Fruit fly (Drosophila melanogaster): ENCODE measurements around the gene tara.

The tara gene

dm6 chr3R:16263522-16264305 is 38.3 kb downstream of the tara start, which contains the start of the genes bor and asun (continued):
- TF ChIP-seq Opbp (GFP tag; IDR thresholded peaks at IDR 0.05; ENCODE audit: partially characterized antibody), result peak; percentile 62; the same call in 2 of the 3 replicates
- TF ChIP-seq sob (GFP tag; IDR thresholded peaks at IDR 0.05), result 0 out of 2 replicates have a peak, but pooled peaks have one; percentile 19
- TF ChIP-seq sima (GFP tag; optimal IDR thresholded peaks at IDR 0.05), result no peak
- no peak for TF ChIP-seq BtbVII (GFP tag; optimal IDR thresholded peaks at IDR 0.05)
- no peak for TF ChIP-seq ERR (GFP tag; optimal IDR thresholded peaks at IDR 0.05)
- no peak for TF ChIP-seq CG7928 (GFP tag; optimal IDR thresholded peaks at IDR 0.05)
- no peak for TF ChIP-seq Nf-YA (GFP tag; IDR thresholded peaks at IDR 0.05)
- no peak for TF ChIP-seq grau (tag; optimal IDR thresholded peaks at IDR 0.05)
- TF ChIP-seq fu2 (GFP tag; optimal IDR thresholded peaks at IDR 0.05), result no peak
- no peak for TF ChIP-seq Trl (optimal IDR thresholded peaks at IDR 0.05)
- no peak for TF ChIP-seq Trl (GFP tag; optimal IDR thresholded peaks at IDR 0.05)
- no peak for TF ChIP-seq CG15696 (tag; optimal IDR thresholded peaks at IDR 0.05)
- TF ChIP-seq nerfin-1 (tag; optimal IDR thresholded peaks at IDR 0.05), result no peak
- TF ChIP-seq ab (GFP tag; optimal IDR thresholded peaks at IDR 0.05), result no peak
- TF ChIP-seq ind (GFP tag; optimal IDR thresholded peaks at IDR 0.05), result no peak
- no peak for TF ChIP-seq ranshi (GFP tag; IDR thresholded peaks at IDR 0.05)
- TF ChIP-seq CG17359 (tag; optimal IDR thresholded peaks at IDR 0.05), result peak; percentile 29
- TF ChIP-seq H15 (GFP tag; IDR thresholded peaks at IDR 0.05), result no peak
- no peak for TF ChIP-seq H2.0 (GFP tag; IDR thresholded peaks at IDR 0.05)
- TF ChIP-seq CG8290 (GFP tag; optimal IDR thresholded peaks at IDR 0.05), result no peak
- no peak for TF ChIP-seq CG8290 (tag; optimal IDR thresholded peaks at IDR 0.05)
- TF ChIP-seq z (GFP tag; IDR thresholded peaks at IDR 0.05), result no peak
- no peak for TF ChIP-seq CG12299 (tag; optimal IDR thresholded peaks at IDR 0.05)
- TF ChIP-seq CG2129 (GFP tag; IDR thresholded peaks at IDR 0.05; ENCODE audit: partially characterized antibody), result peak; percentile 21; the same call in 1 of the 2 replicates
- no peak for TF ChIP-seq HHEX (GFP tag; optimal IDR thresholded peaks at IDR 0.05)
- TF ChIP-seq CG15479 (GFP tag; optimal IDR thresholded peaks at IDR 0.05), result no peak
- TF ChIP-seq Dip2 (GFP tag; IDR thresholded peaks at IDR 0.05), result no peak
- no peak for TF ChIP-seq gcm2 (GFP tag; optimal IDR thresholded peaks at IDR 0.05)
- no peak for TF ChIP-seq ash1 (GFP tag; optimal IDR thresholded peaks at IDR 0.05)
- TF ChIP-seq wor (GFP tag; IDR thresholded peaks at IDR 0.05), result no peak
- TF ChIP-seq CG34224 (GFP tag; IDR thresholded peaks at IDR 0.05; ENCODE audit: partially characterized antibody), result peak; percentile 72
- TF ChIP-seq CG14441 (GFP tag; IDR thresholded peaks at IDR 0.05), result no peak
- peak; percentile 73 for TF ChIP-seq knrl (GFP tag; IDR thresholded peaks at IDR 0.05; ENCODE audit: partially characterized antibody)
- no peak for TF ChIP-seq Lim3 (GFP tag; IDR thresholded peaks at IDR 0.05)
- peak; percentile 66 for TF ChIP-seq sens (GFP tag)
- TF ChIP-seq Optix (GFP tag; IDR thresholded peaks at IDR 0.05), result no peak
- TF ChIP-seq sens-2 (GFP tag; IDR thresholded peaks at IDR 0.05), result no peak
- TF ChIP-seq CG3065 (GFP tag; optimal IDR thresholded peaks at IDR 0.05), result no peak
- TF ChIP-seq CG12659 (GFP tag; optimal IDR thresholded peaks at IDR 0.05), result peak; percentile 37
- TF ChIP-seq sqz (GFP tag; optimal IDR thresholded peaks at IDR 0.05), result peak; percentile 92
- TF ChIP-seq Fer3 (tag; optimal IDR thresholded peaks at IDR 0.05), result no peak
- no peak for TF ChIP-seq CG18599 (GFP tag; optimal IDR thresholded peaks at IDR 0.05)
- no peak for TF ChIP-seq slou (GFP tag; optimal IDR thresholded peaks at IDR 0.05)
- TF ChIP-seq CG10462 (GFP tag; optimal IDR thresholded peaks at IDR 0.05), result no peak
- TF ChIP-seq cad (GFP tag; optimal IDR thresholded peaks at IDR 0.05), result no peak
- TF ChIP-seq slp2 (GFP tag; optimal IDR thresholded peaks at IDR 0.05), result no peak
- 0 out of 2 replicates have a peak, but pooled peaks have one; percentile 55 for TF ChIP-seq MBD-R2 (GFP tag; IDR thresholded peaks at IDR 0.05)
- TF ChIP-seq CG10267 (tag; optimal IDR thresholded peaks at IDR 0.05), result peak; percentile 47
- no peak for TF ChIP-seq ap (GFP tag; IDR thresholded peaks at IDR 0.05)
- TF ChIP-seq CG8944 (GFP tag; optimal IDR thresholded peaks at IDR 0.05), result no peak
- no peak for TF ChIP-seq wek (GFP tag; optimal IDR thresholded peaks at IDR 0.05)
- TF ChIP-seq CG8478 (optimal IDR thresholded peaks at IDR 0.05), result no peak
